Worm (Caenorhabditis elegans) whole organism, L4 larva: ENCODE measurements around the gene D1044.4.

ENCODE experiments used
- D1046.2 ChIP-seq: fragments of 200-800 bp; sonication (Bioruptor generic); IDR thresholded peaks from 2 replicates; pipeline ENCODE4 v1.3.6; 2022; ENCODE audit warnings: missing genetic modification characterization, missing compliant biosample characterization
- Y48G9A.11 ChIP-seq: fragments of 200-800 bp; sonication (Bioruptor generic); IDR thresholded peaks from 2 replicates; pipeline ENCODE4 v1.3.6; 2022; ENCODE audit warnings: missing genetic modification reagents, missing genetic modification characterization, missing compliant biosample characterization
- ZK337.2 ChIP-seq: fragments of 200-800 bp; sonication (Bioruptor generic); IDR thresholded peaks from 2 replicates; pipeline ENCODE4 v1.3.6; 2022; ENCODE audit warnings: missing genetic modification reagents, missing genetic modification characterization, missing compliant biosample characterization
- aha-1 ChIP-seq: fragments of 150-350 bp; peaks from one replicate; lab custom pipeline; 2014; ENCODE audit warnings: missing biosample characterization, missing genetic modification characterization
- aly-2 ChIP-seq: sonication (generic microtip); optimal IDR thresholded peaks from 2 replicates; lab custom pipeline; 2018; ENCODE audit warnings: missing biosample characterization, missing genetic modification characterization
- ceh-20 ChIP-seq: fragments of 200-800 bp; sonication (Bioruptor generic); IDR thresholded peaks from 2 replicates; pipeline ENCODE4 v1.3.6; 2022; ENCODE audit warnings: missing genetic modification reagents, missing genetic modification characterization, missing compliant biosample characterization
- ceh-62 ChIP-seq: sonication (generic microtip); optimal IDR thresholded peaks from 2 replicates; lab custom pipeline; 2017; ENCODE audit warnings: missing biosample characterization, missing genetic modification characterization
- ces-1 ChIP-seq: fragments of 150-350 bp; sonication (generic microtip); optimal IDR thresholded peaks from 4 replicates; lab custom pipeline; 2014; ENCODE audit warnings: missing biosample characterization, missing genetic modification reagents, missing genetic modification characterization
- dpl-1 ChIP-seq: fragments of 150-350 bp; optimal IDR thresholded peaks from 2 replicates; lab custom pipeline; 2014; ENCODE audit warnings: missing biosample characterization, missing genetic modification reagents, missing genetic modification characterization
- egl-43 ChIP-seq: fragments of 200-800 bp; sonication (Bioruptor generic); IDR thresholded peaks from 2 replicates; pipeline ENCODE4 v1.3.6; 2022; ENCODE audit warnings: missing genetic modification reagents, missing genetic modification characterization, missing compliant biosample characterization
- fos-1 ChIP-seq: fragments of 150-350 bp; optimal IDR thresholded peaks from 2 replicates; lab custom pipeline; 2014; ENCODE audit warnings: missing biosample characterization, missing genetic modification characterization
- gei-8 ChIP-seq: fragments of 200-800 bp; sonication (Bioruptor generic); optimal IDR thresholded peaks from 2 replicates; lab custom pipeline; 2018; ENCODE audit warnings: mild to moderate bottlenecking, missing genetic modification characterization, missing compliant biosample characterization
- hif-1 ChIP-seq, 2 experiments: sonication (generic microtip); optimal IDR thresholded peaks; 2 replicates each; lab custom pipeline; 2016 to 2017; ENCODE audit warnings: missing compliant biosample characterization in 2 of 2, missing genetic modification characterization in 2 of 2, missing genetic modification reagents in 2 of 2, missing genotype in 2 of 2, mild to moderate bottlenecking in 1 of 2
- hlh-30 ChIP-seq: sonication (generic microtip); optimal IDR thresholded peaks from 2 replicates; lab custom pipeline; 2017; ENCODE audit warnings: antibody characterized with exemption, mild to moderate bottlenecking, missing genetic modification characterization, missing compliant biosample characterization; ENCODE audit not compliant: insufficient read depth
- lin-15B ChIP-seq: fragments of 150-350 bp; sonication (generic microtip); optimal IDR thresholded peaks from 3 replicates; lab custom pipeline; 2014; ENCODE audit warnings: missing biosample characterization, missing genetic modification characterization
- lin-39 ChIP-seq: fragments of 150-350 bp; optimal IDR thresholded peaks from 2 replicates; lab custom pipeline; 2014; ENCODE audit warnings: missing biosample characterization, missing genetic modification reagents, missing genetic modification characterization
- lir-3 ChIP-seq: sonication (generic microtip); optimal IDR thresholded peaks from 2 replicates; lab custom pipeline; 2016; ENCODE audit warnings: mild to moderate bottlenecking, missing genetic modification characterization, missing compliant biosample characterization
- lsy-2 ChIP-seq, 2 experiments: fragments of 150-350 bp in 1 of 2; sonication (generic microtip) in 1 of 2; optimal IDR thresholded peaks; 2 replicates each; lab custom pipeline; 2014 to 2017; ENCODE audit warnings: missing biosample characterization in 2 of 2, missing genetic modification characterization in 2 of 2
- madf-5 ChIP-seq, 2 experiments: fragments of 200-800 bp; sonication (Bioruptor generic); IDR thresholded peaks; 2 replicates each; pipeline ENCODE4 v1.3.6; 2022; ENCODE audit warnings: missing compliant biosample characterization in 2 of 2, missing genetic modification characterization in 2 of 2
- madf-9 ChIP-seq: fragments of 200-800 bp; sonication (Bioruptor generic); conservative IDR thresholded peaks from 2 replicates; pipeline ENCODE4 v1.3.6; 2022; ENCODE audit warnings: missing genetic modification reagents, missing genetic modification characterization, missing compliant biosample characterization
- mes-2 ChIP-seq: sonication (generic microtip); optimal IDR thresholded peaks from 2 replicates; lab custom pipeline; 2016; ENCODE audit warnings: missing genotype, mild to moderate bottlenecking, missing genetic modification characterization, missing compliant biosample characterization; ENCODE audit not compliant: poor library complexity, severe bottlenecking
- mxl-3 ChIP-seq: fragments of 200-800 bp; sonication (Bioruptor generic); optimal IDR thresholded peaks from 2 replicates; lab custom pipeline; 2018; ENCODE audit warnings: mild to moderate bottlenecking, missing genetic modification characterization, missing compliant biosample characterization
- nhr-102 ChIP-seq: sonication (generic microtip); optimal IDR thresholded peaks from 2 replicates; lab custom pipeline; 2016; ENCODE audit warnings: mild to moderate bottlenecking, missing genetic modification characterization, moderate library complexity, missing compliant biosample characterization
- nhr-111 ChIP-seq: fragments of 200-800 bp; sonication (Bioruptor generic); optimal IDR thresholded peaks from 2 replicates; lab custom pipeline; 2018; ENCODE audit warnings: mild to moderate bottlenecking, missing genetic modification characterization, missing compliant biosample characterization
- nhr-41 ChIP-seq: fragments of 200-800 bp; sonication (Bioruptor generic); IDR thresholded peaks from 2 replicates; pipeline ENCODE4 v1.3.6; 2022; ENCODE audit warnings: missing genetic modification reagents, missing genetic modification characterization, missing compliant biosample characterization
- nhr-42 ChIP-seq: fragments of 200-800 bp; sonication (Bioruptor generic); IDR thresholded peaks from 2 replicates; pipeline ENCODE4 v1.3.6; 2022; ENCODE audit warnings: missing genetic modification characterization, missing compliant biosample characterization
- nhr-48 ChIP-seq: sonication (generic microtip); optimal IDR thresholded peaks from 2 replicates; lab custom pipeline; 2016; ENCODE audit warnings: mild to moderate bottlenecking, missing genetic modification characterization, missing compliant biosample characterization
- nhr-76 ChIP-seq: fragments of 150-350 bp; optimal IDR thresholded peaks from 2 replicates; lab custom pipeline; 2014; ENCODE audit warnings: missing biosample characterization, missing genetic modification characterization
- nhr-77 ChIP-seq: fragments of 150-350 bp; optimal IDR thresholded peaks from 2 replicates; lab custom pipeline; 2014; ENCODE audit warnings: missing biosample characterization, missing genetic modification characterization
- php-3 ChIP-seq: fragments of 200-800 bp; sonication (Bioruptor generic); IDR thresholded peaks from 2 replicates; pipeline ENCODE4 v1.3.6; 2022; ENCODE audit warnings: missing genetic modification reagents, missing genetic modification characterization, missing compliant biosample characterization
- pqm-1 ChIP-seq: sonication (generic microtip); optimal IDR thresholded peaks from 2 replicates; lab custom pipeline; 2017; ENCODE audit warnings: missing biosample characterization, missing genetic modification characterization
- set-16 ChIP-seq: fragments of 200-800 bp; sonication (Bioruptor generic); IDR thresholded peaks from 2 replicates; pipeline ENCODE4 v1.3.6; 2022; ENCODE audit warnings: missing genetic modification reagents, missing genetic modification characterization, missing compliant biosample characterization
- skn-1 ChIP-seq: fragments of 150-350 bp; optimal IDR thresholded peaks from 2 replicates; lab custom pipeline; 2014; ENCODE audit warnings: missing biosample characterization, missing genetic modification characterization
- spr-3 ChIP-seq: fragments of 200-800 bp; sonication (Bioruptor generic); optimal IDR thresholded peaks from 2 replicates; lab custom pipeline; 2018; ENCODE audit warnings: mild to moderate bottlenecking, missing genetic modification characterization, missing compliant biosample characterization
- tag-97 ChIP-seq: fragments of 200-800 bp; sonication (Bioruptor generic); IDR thresholded peaks from 2 replicates; pipeline ENCODE4 v1.3.6; 2022; ENCODE audit warnings: missing genetic modification characterization, missing compliant biosample characterization
- tra-1 ChIP-seq: fragments of 200-800 bp; sonication (Bioruptor generic); IDR thresholded peaks from 2 replicates; pipeline ENCODE4 v1.3.6; 2022; ENCODE audit warnings: missing genetic modification reagents, missing genetic modification characterization, missing compliant biosample characterization
- unc-130 ChIP-seq: sonication (generic microtip); optimal IDR thresholded peaks from 2 replicates; lab custom pipeline; 2016; ENCODE audit warnings: missing genetic modification reagents, missing genetic modification characterization, missing compliant biosample characterization
- unc-39 ChIP-seq: sonication (generic microtip); optimal IDR thresholded peaks from 2 replicates; lab custom pipeline; 2017; ENCODE audit warnings: missing biosample characterization, missing genetic modification characterization
- unc-62 ChIP-seq, 3 experiments: fragments of 150-350 bp in 1 of 3; sonication (generic microtip); optimal IDR thresholded peaks in 2 of 3; peaks in 1 of 3; 1 replicate in 1 of 3; 2 replicates in 2 of 3; lab custom pipeline; 2014 to 2017; ENCODE audit warnings: missing biosample characterization in 3 of 3, missing genetic modification characterization in 3 of 3, missing genetic modification reagents in 3 of 3, missing genotype in 1 of 3
- vab-7 ChIP-seq: fragments of 200-800 bp; sonication (Bioruptor generic); IDR thresholded peaks from 2 replicates; pipeline ENCODE4 v1.3.6; 2022; ENCODE audit warnings: missing genetic modification reagents, missing genetic modification characterization, missing compliant biosample characterization

Gene D1044.4

DNA sequence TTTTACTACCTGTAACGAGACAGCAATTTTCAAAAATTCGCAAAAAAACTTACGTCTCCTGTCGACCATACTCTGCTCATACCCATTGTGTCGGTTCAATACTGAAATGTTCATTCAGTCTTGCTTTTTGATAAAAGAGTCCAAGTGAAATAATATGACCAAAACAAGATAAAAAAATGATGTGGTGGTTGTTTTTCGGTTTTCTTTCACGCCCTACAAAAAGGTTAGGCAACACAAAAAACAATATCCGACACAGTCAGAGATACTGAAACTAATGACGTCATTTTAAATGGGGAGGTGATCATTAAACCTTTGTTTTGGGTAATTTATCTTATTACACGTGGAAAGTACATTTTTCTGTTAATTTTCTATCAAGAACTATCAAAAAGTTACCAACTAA is 26.7 kb downstream of the D1044.4 start, which contains the start of gene R02F2.8 (continued):
- TF ChIP-seq nhr-42 (GFP tag; lab: Robert Waterston, UW) (no peak), tag-97 (no peak), unc-62 (GFP tag; optimal IDR thresholded peaks at IDR 0.05 in 1 of 2; lab: Kevin White, UChicago) (no peak), unc-62 (tag; optimal IDR thresholded peaks at IDR 0.05; lab: Kevin White, UChicago) (no peak), set-16 (GFP tag; lab: Robert Waterston, UW) (no peak), pqm-1 (tag; lab: Kevin White, UChicago) (no peak)

ce11 chrIII:5487087-5487603 is 34.7 kb downstream of the D1044.4 start, which contains the start of gene osg-1:
TSS of gene osg-1 (plus strand) at chrIII:5487553.
- TF ChIP-seq ces-1 (GFP tag; lab: Kevin White, UChicago) (no peak), aly-2 (tag; lab: Kevin White, UChicago) (no peak), Y48G9A.11 (GFP tag; lab: Robert Waterston, UW) (no peak), ZK337.2 (GFP tag; lab: Robert Waterston, UW) (no peak), lin-39 (no peak), mes-2 (tag; lab: Kevin White, UChicago) (no peak), egl-43 (GFP tag; lab: Robert Waterston, UW) (no peak), lsy-2 (tag; optimal IDR thresholded peaks at IDR 0.05; lab: Kevin White, UChicago) (no peak), madf-9 (GFP tag; lab: Robert Waterston, UW) (no peak), nhr-77 (tag; lab: Kevin White, UChicago) (no peak), nhr-76 (no peak), mxl-3 (GFP tag; lab: Kevin White, UChicago) (no peak), hif-1 (tag; optimal IDR thresholded peaks at IDR 0.05; lab: Kevin White, UChicago) (no peak), D1046.2 (GFP tag; lab: Robert Waterston, UW) (no peak), vab-7 (GFP tag; lab: Robert Waterston, UW) (no peak), spr-3 (GFP tag; lab: Kevin White, UChicago) (no peak), skn-1 (tag; lab: Kevin White, UChicago) (no peak), nhr-111 (GFP tag; lab: Kevin White, UChicago) (no peak)

DNA sequence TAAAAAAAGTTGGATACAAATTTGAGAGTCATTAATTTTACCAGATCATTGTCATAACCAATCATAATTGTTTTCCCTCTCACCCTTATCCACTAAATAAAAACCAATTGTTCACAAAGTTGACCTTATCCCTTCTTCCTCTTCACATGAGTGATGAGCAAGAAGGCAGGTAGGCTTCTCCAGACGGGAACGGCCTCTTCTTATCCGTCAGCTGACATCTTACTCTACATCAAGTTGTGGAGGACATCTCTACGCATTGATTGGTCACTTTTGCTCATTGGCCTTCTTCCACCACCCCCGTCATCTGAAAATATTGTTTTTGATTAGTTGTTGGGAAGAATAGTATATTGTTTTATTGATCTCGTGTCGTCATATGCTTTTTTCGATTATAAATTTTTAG is 35.5 kb downstream of the D1044.4 start:
- no peak for TF ChIP-seq ceh-62 (tag; lab: Kevin White, UChicago)
- TF ChIP-seq ZK337.2 (GFP tag; lab: Robert Waterston, UW), result no peak
- TF ChIP-seq unc-39 (tag; lab: Kevin White, UChicago), result no peak
- TF ChIP-seq ceh-20 (GFP tag; lab: Robert Waterston, UW), result no peak
- no peak for TF ChIP-seq nhr-42 (GFP tag; lab: Robert Waterston, UW)
- no peak for TF ChIP-seq gei-8
- no peak for TF ChIP-seq aha-1 (tag; lab: Kevin White, UChicago)
- no peak for TF ChIP-seq php-3 (GFP tag; lab: Robert Waterston, UW)
- no peak for TF ChIP-seq lin-15B (tag; lab: Kevin White, UChicago)
- TF ChIP-seq lir-3, result no peak
- no peak for TF ChIP-seq nhr-41
- TF ChIP-seq nhr-102 (tag; lab: Kevin White, UChicago), result no peak
- TF ChIP-seq nhr-48 (tag; lab: Kevin White, UChicago), result no peak
- TF ChIP-seq, all 104 proteins: peak for 0

ce11 chrIII:5483738-5484315 is 38.0 kb downstream of the D1044.4 start, which contains the start of the genes R02F2.7 and R02F2.4:
TSS of gene R02F2.7 (minus strand) at chrIII:5483773.
TSS of gene R02F2.4 (plus strand) at chrIII:5484289.
- no peak for TF ChIP-seq fos-1
- TF ChIP-seq dpl-1 (GFP tag; lab: Kevin White, UChicago), result peak; percentile 74
- no peak for TF ChIP-seq lir-3
- TF ChIP-seq tra-1 (GFP tag; lab: Robert Waterston, UW), result no peak
- peak; percentile 22 for TF ChIP-seq unc-130 (GFP tag; lab: Kevin White, UChicago)
- TF ChIP-seq ceh-20 (GFP tag; lab: Robert Waterston, UW), result no peak
- no peak for TF ChIP-seq hlh-30 (tag; lab: Kevin White, UChicago)
- TF ChIP-seq mes-2 (tag; lab: Kevin White, UChicago), result peak; percentile 41
- TF ChIP-seq madf-5 (GFP tag; IDR thresholded peaks at IDR 0.05; lab: Robert Waterston, UW), result no peak
